Fruit fly (Drosophila melanogaster) Kc167 (cell line): ENCODE data around the gene CG43290.

Experiments
- Myc ChIP-seq: fragments of >200 bp; optimal IDR thresholded peaks from 2 replicates; lab custom pipeline; 2017; ENCODE audit warnings: missing external identifiers
- Sin3A ChIP-seq: fragments of >200 bp; optimal IDR thresholded peaks from 2 replicates; lab custom pipeline; 2018; ENCODE audit warnings: missing external identifiers
- h ChIP-seq: fragments of >200 bp; optimal IDR thresholded peaks from 3 replicates; lab custom pipeline; 2018; ENCODE audit warnings: missing external identifiers
- insv ChIP-seq: fragments of >200 bp; optimal IDR thresholded peaks from 3 replicates; lab custom pipeline; 2018; ENCODE audit warnings: missing external identifiers
- psq ChIP-seq: fragments of >200 bp; optimal IDR thresholded peaks from 2 replicates; lab custom pipeline; 2017; ENCODE audit warnings: missing external identifiers
- ttk ChIP-seq: sonication (Bioruptor generic); optimal IDR thresholded peaks from 2 replicates; lab custom pipeline; 2017; ENCODE audit warnings: missing external identifiers

CG43290 gene

DNA sequence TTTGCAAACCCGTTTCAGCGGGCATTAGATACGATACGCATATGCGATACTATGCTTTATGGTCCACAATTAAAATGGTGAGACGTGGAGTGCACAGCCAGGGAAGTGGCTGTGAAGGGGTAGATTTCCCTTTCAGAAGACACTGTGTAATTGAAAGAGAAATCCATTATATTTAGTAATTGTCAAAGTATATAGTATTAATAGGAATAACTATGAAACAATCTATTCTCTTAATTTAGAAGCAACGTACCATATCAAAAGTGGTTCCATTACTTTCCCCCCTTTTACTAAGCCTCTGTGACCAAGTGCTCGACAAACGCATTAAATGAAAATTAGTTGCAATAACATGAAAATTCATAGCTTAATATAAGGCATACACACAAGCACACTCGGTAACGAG is 18.7 kb downstream of the CG43290 start:
- TF ChIP-seq Myc (lab: Kevin White, UChicago) (no peak), insv (lab: Kevin White, UChicago) (no peak), ttk (no peak), psq (lab: Kevin White, UChicago) (no peak), Sin3A (no peak), h (lab: Kevin White, UChicago) (no peak)

DNA sequence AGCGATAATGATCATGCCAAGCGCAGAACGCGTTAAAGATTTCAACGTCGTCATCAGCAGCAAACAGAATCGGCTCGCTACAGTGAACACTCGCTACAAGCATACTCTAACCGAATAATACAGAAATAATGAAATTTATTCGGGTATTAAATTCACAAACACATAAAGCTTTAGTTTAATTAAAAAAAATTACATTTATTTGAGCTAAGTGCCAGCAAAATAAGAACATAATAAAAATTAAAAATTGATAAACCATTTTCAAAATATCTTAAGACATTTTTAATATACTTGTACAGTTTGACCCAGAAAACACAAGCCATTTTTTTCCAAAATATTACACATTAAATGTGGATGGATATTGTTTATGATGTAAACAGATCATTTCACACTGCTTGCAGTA is 23.2 kb downstream of the CG43290 start:
- TF ChIP-seq Myc (lab: Kevin White, UChicago) (no peak), h (lab: Kevin White, UChicago) (no peak), insv (lab: Kevin White, UChicago) (no peak), Sin3A (no peak), psq (lab: Kevin White, UChicago) (no peak), ttk (no peak)

DNA sequence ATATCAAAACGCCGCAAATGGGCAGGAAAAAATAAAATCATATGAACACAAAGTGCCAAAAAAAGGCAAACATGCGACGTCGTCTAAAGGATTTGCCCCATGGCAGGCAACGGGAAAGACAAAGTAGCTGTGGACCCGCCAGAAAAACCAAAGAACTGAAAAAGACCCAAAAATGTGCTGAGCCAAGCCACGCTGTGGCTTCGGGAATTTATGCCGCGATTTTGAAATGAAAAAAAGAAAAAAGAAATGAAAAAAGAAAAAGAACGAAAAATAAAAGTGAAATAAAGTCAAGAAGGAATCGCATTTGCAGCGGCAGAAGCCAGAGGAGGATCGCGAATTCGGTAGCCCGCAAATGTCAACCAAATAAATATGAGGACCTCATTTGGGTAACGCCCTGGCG is 26.8 kb downstream of the CG43290 start:
- TF ChIP-seq psq (lab: Kevin White, UChicago), result no peak
- no peak for TF ChIP-seq Sin3A
- no peak for TF ChIP-seq ttk
- TF ChIP-seq insv (lab: Kevin White, UChicago), result no peak
- TF ChIP-seq Myc (lab: Kevin White, UChicago), result no peak
- no peak for TF ChIP-seq h (lab: Kevin White, UChicago)

DNA sequence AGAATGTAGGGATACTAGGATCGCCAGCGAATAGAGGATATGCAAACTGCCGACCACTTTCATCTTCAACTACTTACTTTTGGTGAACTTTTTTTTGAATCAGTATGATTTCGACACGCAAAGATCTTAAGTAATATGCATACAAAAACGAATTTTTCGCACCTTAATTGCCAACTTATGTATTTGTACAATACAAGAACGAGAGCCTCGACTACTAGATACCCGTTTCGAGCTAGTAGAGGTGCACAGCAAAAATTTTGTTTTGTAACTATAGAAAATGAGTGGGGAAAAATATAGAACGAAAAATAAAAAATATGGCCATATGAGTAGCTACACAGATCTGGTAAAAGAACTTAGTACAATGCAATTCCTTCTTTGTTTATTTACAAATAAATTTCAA is 32.2 kb downstream of the CG43290 start, which contains the start of gene CG10029:
Gene CG10029, minus strand, starts transcription at position 101 of the 400 bp plus-strand sequence.
- TF ChIP-seq Sin3A, result no peak
- no peak for TF ChIP-seq h (lab: Kevin White, UChicago)
- TF ChIP-seq insv (lab: Kevin White, UChicago), result no peak
- TF ChIP-seq psq (lab: Kevin White, UChicago), result no peak
- TF ChIP-seq ttk, result no peak
- no peak for TF ChIP-seq Myc (lab: Kevin White, UChicago)

DNA sequence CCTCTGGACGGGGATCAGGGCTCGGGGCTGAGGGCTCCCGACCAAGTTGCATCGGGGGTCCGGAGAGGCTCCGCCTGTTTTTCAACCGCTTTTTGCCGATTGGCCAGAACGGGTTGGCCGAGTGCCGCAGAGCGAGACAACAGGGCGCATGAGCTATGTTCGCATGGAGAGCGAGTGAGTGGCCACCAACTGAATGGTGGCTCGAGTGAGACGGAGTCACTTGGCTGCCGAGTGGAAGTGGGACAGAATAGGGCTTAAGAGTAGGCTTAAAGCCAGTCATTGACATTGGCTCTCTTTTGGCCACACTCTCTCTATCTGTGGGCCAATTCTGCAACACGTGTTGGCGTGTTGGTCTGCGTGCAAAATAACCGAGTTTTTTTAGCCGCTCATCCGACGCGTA is 36.3 kb downstream of the CG43290 start:
- no peak for TF ChIP-seq insv (lab: Kevin White, UChicago)
- no peak for TF ChIP-seq psq (lab: Kevin White, UChicago)
- no peak for TF ChIP-seq Myc (lab: Kevin White, UChicago)
- TF ChIP-seq Sin3A, result no peak
- no peak for TF ChIP-seq ttk
- no peak for TF ChIP-seq h (lab: Kevin White, UChicago)

DNA sequence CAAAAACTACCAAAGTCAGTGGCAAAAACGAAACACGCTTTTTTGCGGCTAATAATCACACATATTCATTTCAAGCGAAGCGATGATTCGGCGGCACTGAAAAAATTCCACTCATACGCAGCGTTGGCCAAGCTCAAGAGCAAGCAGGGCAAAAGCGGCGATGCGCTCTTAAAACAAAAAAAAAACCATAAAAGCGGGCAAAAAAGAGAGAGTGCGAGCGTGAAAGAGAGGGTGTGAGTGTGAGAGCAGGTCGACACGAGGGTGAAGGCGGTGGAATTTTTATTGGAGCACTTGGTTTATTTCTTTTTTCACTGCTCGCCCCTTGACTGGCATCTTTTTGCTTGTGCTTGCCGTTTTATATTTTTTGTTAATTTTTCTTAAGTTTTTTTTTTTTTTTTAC is 38.8 kb downstream of the CG43290 start:
- TF ChIP-seq ttk (no peak), Sin3A (no peak), h (lab: Kevin White, UChicago) (no peak), Myc (lab: Kevin White, UChicago) (no peak), insv (lab: Kevin White, UChicago) (no peak), psq (lab: Kevin White, UChicago) (no peak)

DNA sequence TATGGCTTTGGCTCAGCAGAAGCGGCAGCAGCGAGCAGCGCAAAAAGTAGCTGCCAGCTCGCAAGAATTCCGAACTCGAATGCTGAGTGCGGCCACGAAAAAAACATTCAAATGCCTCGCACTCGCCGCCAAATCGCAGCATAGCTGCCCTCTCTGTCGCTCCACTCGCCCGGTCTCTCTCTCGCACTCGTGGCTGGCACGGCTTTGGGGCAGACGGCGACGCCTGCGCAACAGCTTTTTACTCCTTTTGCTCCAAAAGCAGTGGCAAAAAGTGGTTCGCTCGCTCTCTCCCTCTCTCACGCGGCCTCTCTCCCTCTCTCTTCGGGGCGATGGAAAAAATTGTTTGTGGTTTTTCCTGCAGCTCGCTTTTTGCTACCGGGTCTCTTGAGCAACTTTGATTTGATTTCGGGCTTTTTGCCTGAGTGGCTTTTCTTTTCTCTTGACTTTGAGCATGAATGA is 39.7 kb downstream of the CG43290 start, which contains the start of gene rn:
Gene rn, minus strand, starts transcription at position 51 of the 459 bp plus-strand sequence.
- TF ChIP-seq Myc (lab: Kevin White, UChicago) (no peak), h (lab: Kevin White, UChicago) (no peak), Sin3A (no peak), ttk (no peak), insv (lab: Kevin White, UChicago) (no peak), psq (lab: Kevin White, UChicago) (no peak)

DNA sequence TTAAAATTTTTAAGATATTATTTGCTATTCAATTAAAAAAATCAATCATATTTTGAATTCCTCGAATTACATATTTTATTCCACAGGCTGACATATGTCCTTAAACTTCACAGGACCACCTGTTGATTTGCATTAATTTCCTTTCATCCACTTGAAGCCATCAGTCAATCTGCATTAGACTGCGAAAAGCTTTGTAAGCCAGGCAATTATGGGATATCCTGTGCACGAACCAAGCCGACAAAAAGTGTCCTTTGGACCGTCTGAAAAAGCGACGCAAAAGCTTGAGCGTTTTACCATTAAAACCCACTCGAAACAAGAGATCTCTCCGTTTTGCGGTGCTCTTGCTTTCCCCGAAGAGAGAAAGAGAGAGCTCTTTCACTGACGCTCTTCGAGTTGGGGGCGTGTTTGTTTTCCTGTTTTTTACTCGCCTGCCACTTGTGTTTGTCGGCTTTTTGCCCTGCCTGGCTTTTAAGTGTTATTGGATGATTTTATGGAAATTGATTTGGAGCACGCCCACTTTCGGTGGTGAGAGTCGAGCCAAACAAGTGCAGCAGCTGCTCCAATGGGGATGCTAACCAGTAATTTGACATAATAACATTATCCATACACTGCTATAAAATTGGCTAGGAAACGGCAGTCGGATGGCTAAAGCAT is 42.7 kb downstream of the CG43290 start:
- TF ChIP-seq insv (lab: Kevin White, UChicago), result no peak
- TF ChIP-seq Sin3A, result no peak
- TF ChIP-seq h (lab: Kevin White, UChicago), result no peak
- no peak for TF ChIP-seq ttk
- TF ChIP-seq psq (lab: Kevin White, UChicago), result no peak
- no peak for TF ChIP-seq Myc (lab: Kevin White, UChicago)

DNA sequence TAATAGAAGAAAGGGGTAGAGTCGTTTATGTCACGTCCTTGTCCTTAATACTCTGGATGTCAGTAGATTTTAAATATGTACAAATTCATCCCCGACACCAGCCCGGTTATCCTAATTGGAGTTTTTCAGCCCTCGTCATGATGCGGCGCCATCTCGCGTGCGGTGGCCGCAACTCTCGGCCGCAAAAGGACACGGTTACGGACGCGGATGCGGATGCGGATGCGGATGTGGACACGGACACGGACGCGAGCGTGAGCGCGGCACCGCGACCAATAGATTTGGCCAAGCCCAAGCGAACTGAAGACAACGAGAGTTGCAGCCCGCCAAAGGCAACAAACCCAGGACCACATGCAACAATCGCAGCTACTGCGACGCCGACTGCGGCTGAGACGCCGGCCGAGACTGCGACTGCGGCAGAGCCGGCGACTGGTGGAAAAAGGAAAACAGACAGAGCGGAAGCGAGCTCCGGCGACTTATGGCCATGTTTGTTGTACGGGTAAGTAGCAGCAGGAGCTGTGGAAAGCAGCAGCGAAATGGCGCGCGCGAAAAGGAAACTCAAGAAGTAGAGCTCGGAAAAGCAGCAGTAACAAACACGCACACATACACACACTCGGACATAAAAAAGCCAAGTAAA is 44.8 kb downstream of the CG43290 start, which contains the start of gene CG42544:
Gene CG42544, plus strand, starts transcription at position 138 of the 634 bp plus-strand sequence.
- no peak for TF ChIP-seq psq (lab: Kevin White, UChicago)
- TF ChIP-seq Myc (lab: Kevin White, UChicago), result no peak
- TF ChIP-seq ttk, result no peak
- TF ChIP-seq insv (lab: Kevin White, UChicago), result no peak
- no peak for TF ChIP-seq Sin3A
- no peak for TF ChIP-seq h (lab: Kevin White, UChicago)
